Fruit fly (Drosophila melanogaster) whole organism, embryonic: ENCODE measurements around the gene Rassf.

ENCODE experiments used
- Awh ChIP-seq: fragments of 200-800 bp; sonication (Bioruptor generic); IDR thresholded peaks from 2 replicates; pipeline ENCODE4, ENCODE4 v1.3.6; 2022; ENCODE audit warnings: missing biosample characterization, missing genetic modification characterization
- CG10366 ChIP-seq: fragments of 200-800 bp; sonication (Bioruptor generic); IDR thresholded peaks from 2 replicates; pipeline ENCODE4 v1.3.6; 2022; ENCODE audit warnings: missing biosample characterization, missing genetic modification characterization
- CG10431 ChIP-seq: fragments of 200-800 bp; sonication (Bioruptor generic); optimal IDR thresholded peaks from 3 replicates; lab custom pipeline; 2018; ENCODE audit warnings: missing biosample characterization, mild to moderate bottlenecking, missing genetic modification characterization
- CG11093 ChIP-seq: fragments of 200-800 bp; sonication (Bioruptor generic); IDR thresholded peaks from 3 replicates; pipeline ENCODE4 v1.3.6; 2022; ENCODE audit warnings: missing biosample characterization, missing genetic modification characterization
- CG11696 ChIP-seq: fragments of 200-800 bp; sonication (Bioruptor generic); IDR thresholded peaks from 2 replicates; pipeline ENCODE4 v1.3.6; 2022; ENCODE audit warnings: missing biosample characterization, missing genetic modification characterization
- CG13775 ChIP-seq: fragments of 200-800 bp; sonication (Bioruptor generic); optimal IDR thresholded peaks from 3 replicates; lab custom pipeline; 2017; ENCODE audit warnings: missing biosample characterization, mild to moderate bottlenecking, missing genetic modification characterization
- CG14667 ChIP-seq: fragments of 200-800 bp; sonication (Bioruptor generic); IDR thresholded peaks from 2 replicates; pipeline ENCODE4 v1.3.6; 2022; ENCODE audit warnings: missing biosample characterization, missing genetic modification characterization
- CG15696 ChIP-seq: fragments of 200-800 bp; sonication (Bioruptor generic); optimal IDR thresholded peaks from 2 replicates; lab custom pipeline; 2019; ENCODE audit warnings: missing biosample characterization, mild to moderate bottlenecking, missing genetic modification characterization, moderate library complexity
- CG1792 ChIP-seq: fragments of 200-800 bp; sonication (Bioruptor generic); optimal IDR thresholded peaks from 2 replicates; lab custom pipeline; 2016; ENCODE audit warnings: missing biosample characterization, missing genetic modification characterization
- CG18764 ChIP-seq: fragments of 200-800 bp; sonication (Bioruptor generic); optimal IDR thresholded peaks from 3 replicates; lab custom pipeline; 2016; ENCODE audit warnings: missing biosample characterization, missing genetic modification characterization
- CG4360 ChIP-seq: fragments of 200-800 bp; sonication (Bioruptor generic); IDR thresholded peaks from 2 replicates; pipeline ENCODE4 v1.3.6; 2022; ENCODE audit warnings: missing biosample characterization, missing genetic modification characterization
- CG4707 ChIP-seq: fragments of 200-800 bp; sonication (Bioruptor generic); optimal IDR thresholded peaks from 2 replicates; lab custom pipeline; 2018; ENCODE audit warnings: missing biosample characterization, mild to moderate bottlenecking, missing genetic modification characterization, moderate library complexity
- CG6791 ChIP-seq: fragments of 200-800 bp; sonication (Bioruptor generic); IDR thresholded peaks from 3 replicates; pipeline ENCODE4 v1.3.6; 2022; ENCODE audit warnings: missing biosample characterization, missing genetic modification characterization; ENCODE audit not compliant: partially characterized antibody
- CG7556 ChIP-seq: fragments of 200-800 bp; sonication (Bioruptor generic); optimal IDR thresholded peaks from 2 replicates; lab custom pipeline; 2017; ENCODE audit warnings: missing biosample characterization, mild to moderate bottlenecking, missing genetic modification characterization
- CG7839 ChIP-seq: fragments of 200-800 bp; sonication (Bioruptor generic); optimal IDR thresholded peaks from 3 replicates; lab custom pipeline; 2018; ENCODE audit warnings: missing biosample characterization, mild to moderate bottlenecking, missing genetic modification characterization, moderate library complexity
- CG9609 ChIP-seq: fragments of 200-800 bp; sonication (Bioruptor generic); optimal IDR thresholded peaks from 3 replicates; lab custom pipeline; 2016; ENCODE audit warnings: missing biosample characterization, missing genetic modification characterization
- D ChIP-seq, 2 experiments: fragments of 200-800 bp in 1 of 2; fragments of >200 bp in 1 of 2; sonication (Bioruptor generic) in 1 of 2; optimal IDR thresholded peaks; 2 replicates in 1 of 2; 3 replicates in 1 of 2; lab custom pipeline; 2017; ENCODE audit warnings: mild to moderate bottlenecking in 1 of 2, missing biosample characterization in 1 of 2, missing genetic modification characterization in 1 of 2, missing genetic modification reagents in 1 of 2
- E2f2 ChIP-seq: fragments of 200-800 bp; sonication (Bioruptor generic); IDR thresholded peaks from 2 replicates; pipeline ENCODE4 v1.3.6; 2022; ENCODE audit warnings: missing biosample characterization, missing genetic modification characterization
- Elba2 ChIP-seq: fragments of 200-800 bp; sonication (Bioruptor generic); optimal IDR thresholded peaks from 3 replicates; lab custom pipeline; 2016; ENCODE audit warnings: missing biosample characterization, missing genetic modification characterization
- Hr3 ChIP-seq: fragments of 200-800 bp; sonication (Bioruptor generic); optimal IDR thresholded peaks from 3 replicates; lab custom pipeline; 2016; ENCODE audit warnings: missing biosample characterization, missing genetic modification characterization
- Hr39 ChIP-seq: fragments of >200 bp; optimal IDR thresholded peaks from 2 replicates; lab custom pipeline; 2017
- Hr78 ChIP-seq, 2 experiments: fragments of 200-800 bp in 1 of 2; fragments of >200 bp in 1 of 2; sonication (Bioruptor generic) in 1 of 2; optimal IDR thresholded peaks; 2 replicates each; lab custom pipeline; 2017 to 2019; ENCODE audit warnings: missing biosample characterization in 2 of 2, missing genetic modification characterization in 2 of 2, mild to moderate bottlenecking in 1 of 2, moderate library complexity in 1 of 2
- Neu2 ChIP-seq: fragments of 200-800 bp; sonication (Bioruptor generic); optimal IDR thresholded peaks from 3 replicates; lab custom pipeline; 2016; ENCODE audit warnings: missing biosample characterization, missing genetic modification characterization, borderline replicate concordance
- Sox102F ChIP-seq: fragments of 200-800 bp; sonication (Bioruptor generic); optimal IDR thresholded peaks from 2 replicates; lab custom pipeline; 2018; ENCODE audit warnings: missing biosample characterization, mild to moderate bottlenecking, missing genetic modification characterization, moderate library complexity
- az2 ChIP-seq: fragments of 200-800 bp; sonication (Bioruptor generic); optimal IDR thresholded peaks from 3 replicates; lab custom pipeline; 2016; ENCODE audit warnings: missing biosample characterization, missing genetic modification characterization
- br ChIP-seq: fragments of >200 bp; optimal IDR thresholded peaks from 2 replicates; lab custom pipeline; 2017
- btn ChIP-seq: fragments of 200-800 bp; sonication (Bioruptor generic); optimal IDR thresholded peaks from 2 replicates; lab custom pipeline; 2016; ENCODE audit warnings: missing biosample characterization, missing genetic modification characterization
- cwo ChIP-seq: fragments of 200-800 bp; sonication (Bioruptor generic); optimal IDR thresholded peaks from 3 replicates; lab custom pipeline; 2017; ENCODE audit warnings: missing biosample characterization, missing genetic modification characterization, mild to moderate bottlenecking, moderate library complexity, missing genetic modification reagents
- disco-r ChIP-seq: fragments of 200-800 bp; sonication (Bioruptor generic); optimal IDR thresholded peaks from 2 replicates; lab custom pipeline; 2016; ENCODE audit warnings: missing biosample characterization, missing genetic modification characterization
- dmrt99B ChIP-seq: fragments of 200-800 bp; sonication (Bioruptor generic); optimal IDR thresholded peaks from 2 replicates; lab custom pipeline; 2018; ENCODE audit warnings: missing biosample characterization, mild to moderate bottlenecking, missing genetic modification characterization, moderate library complexity
- fd64A ChIP-seq: fragments of 200-800 bp; sonication (Bioruptor generic); optimal IDR thresholded peaks from 3 replicates; lab custom pipeline; 2018; ENCODE audit warnings: missing biosample characterization, mild to moderate bottlenecking, missing genetic modification characterization
- fru ChIP-seq: fragments of >200 bp; optimal IDR thresholded peaks from 2 replicates; lab custom pipeline; 2017
- gcm ChIP-seq: fragments of 200-800 bp; sonication (Bioruptor generic); optimal IDR thresholded peaks from 2 replicates; lab custom pipeline; 2019; ENCODE audit warnings: missing biosample characterization, mild to moderate bottlenecking, missing genetic modification characterization, moderate library complexity
- gem ChIP-seq: fragments of 200-800 bp; sonication (Bioruptor generic); optimal IDR thresholded peaks from 2 replicates; lab custom pipeline; 2019; ENCODE audit warnings: missing biosample characterization, mild to moderate bottlenecking, missing genetic modification characterization, moderate library complexity
- ham ChIP-seq: fragments of 200-800 bp; sonication (Bioruptor generic); IDR thresholded peaks from 2 replicates; pipeline ENCODE4 v1.3.6; 2022; ENCODE audit warnings: missing biosample characterization, missing genetic modification characterization
- hbn ChIP-seq: fragments of 200-800 bp; sonication (Bioruptor generic); IDR thresholded peaks from 2 replicates; pipeline ENCODE4 v1.3.6; 2022; ENCODE audit warnings: missing biosample characterization, missing genetic modification characterization; ENCODE audit not compliant: partially characterized antibody
- klu ChIP-seq: fragments of 200-800 bp; sonication (Bioruptor generic); IDR thresholded peaks from 2 replicates; pipeline ENCODE4 v1.3.6; 2022; ENCODE audit warnings: missing biosample characterization, missing genetic modification characterization
- lab ChIP-seq: fragments of 200-800 bp; sonication (Bioruptor generic); optimal IDR thresholded peaks from 3 replicates; lab custom pipeline; 2017; ENCODE audit warnings: missing biosample characterization, missing genetic modification characterization, mild to moderate bottlenecking, moderate library complexity, missing genetic modification reagents
- nau ChIP-seq: fragments of 200-800 bp; sonication (Bioruptor generic); optimal IDR thresholded peaks from 3 replicates; lab custom pipeline; 2017; ENCODE audit warnings: missing biosample characterization, mild to moderate bottlenecking, missing genetic modification characterization, missing genetic modification reagents
- nerfin-1 ChIP-seq: fragments of 200-800 bp; sonication (Bioruptor generic); optimal IDR thresholded peaks from 3 replicates; lab custom pipeline; 2019; ENCODE audit warnings: missing biosample characterization, mild to moderate bottlenecking, missing genetic modification characterization, moderate library complexity
- nmo ChIP-seq: fragments of 200-800 bp; sonication (Bioruptor generic); optimal IDR thresholded peaks from 2 replicates; lab custom pipeline; 2018; ENCODE audit warnings: missing biosample characterization, mild to moderate bottlenecking, missing genetic modification characterization, moderate library complexity
- odd ChIP-seq: fragments of 200-800 bp; sonication (Bioruptor generic); optimal IDR thresholded peaks from 2 replicates; lab custom pipeline; 2017; ENCODE audit warnings: missing biosample characterization, mild to moderate bottlenecking, missing genetic modification characterization
- pb ChIP-seq: fragments of 200-800 bp; sonication (Bioruptor generic); optimal IDR thresholded peaks from 3 replicates; lab custom pipeline; 2016; ENCODE audit warnings: missing biosample characterization, missing genetic modification characterization
- pho ChIP-seq: fragments of 200-800 bp; sonication (Bioruptor generic); optimal IDR thresholded peaks from 2 replicates; lab custom pipeline; 2016; ENCODE audit warnings: missing biosample characterization, missing genetic modification characterization
- phol ChIP-seq: fragments of 200-800 bp; sonication (Bioruptor generic); optimal IDR thresholded peaks from 3 replicates; lab custom pipeline; 2018; ENCODE audit warnings: missing biosample characterization, mild to moderate bottlenecking, missing genetic modification characterization, moderate library complexity
- pnt ChIP-seq: fragments of 200-800 bp; sonication (Bioruptor generic); optimal IDR thresholded peaks from 3 replicates; lab custom pipeline; 2016; ENCODE audit warnings: missing biosample characterization, missing genetic modification characterization
- pros ChIP-seq: fragments of 200-800 bp; sonication (Bioruptor generic); optimal IDR thresholded peaks from 3 replicates; lab custom pipeline; 2019; ENCODE audit warnings: missing biosample characterization, mild to moderate bottlenecking, missing genetic modification characterization, moderate library complexity
- ranshi ChIP-seq: fragments of 200-800 bp; sonication (Bioruptor generic); IDR thresholded peaks from 2 replicates; pipeline ENCODE4 v1.3.6; 2022; ENCODE audit warnings: missing biosample characterization, missing genetic modification characterization
- slbo ChIP-seq: fragments of 200-800 bp; sonication (Bioruptor generic); IDR thresholded peaks from 2 replicates; pipeline ENCODE4 v1.3.6; 2022; ENCODE audit warnings: missing biosample characterization, missing genetic modification characterization
- so ChIP-seq: fragments of 200-800 bp; sonication (Bioruptor generic); IDR thresholded peaks from 3 replicates; pipeline ENCODE4 v1.3.6; 2022; ENCODE audit warnings: missing biosample characterization, missing genetic modification characterization
- tin ChIP-seq: fragments of 200-800 bp; sonication (Bioruptor generic); optimal IDR thresholded peaks from 3 replicates; lab custom pipeline; 2016; ENCODE audit warnings: missing biosample characterization, missing genetic modification characterization
- wek ChIP-seq: fragments of 200-800 bp; sonication (Bioruptor generic); optimal IDR thresholded peaks from 3 replicates; lab custom pipeline; 2018; ENCODE audit warnings: missing biosample characterization, mild to moderate bottlenecking, missing genetic modification characterization, moderate library complexity

The Rassf gene

DNA sequence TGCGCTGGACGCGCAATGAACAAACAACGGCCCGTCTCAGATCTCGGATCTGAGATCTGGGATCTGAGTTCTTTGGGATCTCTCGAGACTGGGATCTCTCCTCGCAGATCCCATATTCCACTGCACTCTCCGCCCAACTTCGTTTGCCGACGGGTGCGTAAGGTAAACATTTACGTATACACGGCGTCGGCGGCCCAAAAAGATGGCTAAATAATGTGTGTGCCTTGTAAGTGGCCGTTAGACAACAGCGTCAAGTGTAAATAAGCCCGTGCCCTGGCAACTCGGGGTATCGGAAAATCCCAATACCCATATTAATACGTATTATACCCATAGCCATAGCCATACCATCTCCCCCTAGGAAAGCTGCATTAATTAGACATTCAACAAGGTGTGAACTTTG lies 17.0 kb upstream of the Rassf start (continued):
- TF ChIP-seq pnt (GFP tag; lab: Kevin White, UChicago): no peak
- TF ChIP-seq Hr39 (lab: Kevin White, UChicago): no peak
- peak; percentile 42 for TF ChIP-seq fd64A (GFP tag; lab: Kevin White, UChicago)
- TF ChIP-seq Sox102F: no peak
- no peak for TF ChIP-seq pb
- TF ChIP-seq klu (GFP tag; lab: Robert Waterston, UW): no peak
- no peak for TF ChIP-seq Hr3
- no peak for TF ChIP-seq CG4360 (GFP tag; lab: Robert Waterston, UW)
- no peak for TF ChIP-seq Elba2
- TF ChIP-seq CG10366 (GFP tag; lab: Robert Waterston, UW): no peak
- TF ChIP-seq slbo (GFP tag; lab: Robert Waterston, UW): no peak
- no peak for TF ChIP-seq CG11093 (GFP tag; lab: Robert Waterston, UW)
- TF ChIP-seq Awh (GFP tag; lab: Robert Waterston, UW): peak; percentile 39; the same call in 1 of the 2 replicates
- TF ChIP-seq btn (GFP tag; lab: Kevin White, UChicago): peak; percentile 12
- TF ChIP-seq fru (lab: Kevin White, UChicago): no peak
- no peak for TF ChIP-seq CG14667 (GFP tag; lab: Robert Waterston, UW)
- TF ChIP-seq CG11696: no peak
- no peak for TF ChIP-seq nau
- TF ChIP-seq gem: no peak
- TF ChIP-seq CG4707 (GFP tag; lab: Kevin White, UChicago): no peak
- TF ChIP-seq CG18764 (GFP tag; lab: Kevin White, UChicago): no peak
- no peak for TF ChIP-seq hbn (GFP tag; lab: Robert Waterston, UW)
- no peak for TF ChIP-seq nmo (GFP tag; lab: Kevin White, UChicago)
- no peak for TF ChIP-seq pho (GFP tag; lab: Kevin White, UChicago)
- TF ChIP-seq disco-r (GFP tag; lab: Kevin White, UChicago): no peak
- no peak for TF ChIP-seq br
- no peak for TF ChIP-seq CG10431 (GFP tag; lab: Kevin White, UChicago)
- no peak for TF ChIP-seq nerfin-1 (tag; lab: Kevin White, UChicago)
- TF ChIP-seq dmrt99B (tag; lab: Kevin White, UChicago): peak; percentile 3
- no peak for TF ChIP-seq CG9609
- TF ChIP-seq wek (GFP tag; lab: Kevin White, UChicago): no peak
- no peak for TF ChIP-seq tin (GFP tag; lab: Kevin White, UChicago)
- no peak for TF ChIP-seq gcm (GFP tag; lab: Kevin White, UChicago)
- no peak for TF ChIP-seq D (optimal IDR thresholded peaks at IDR 0.05; lab: Kevin White, UChicago)
- no peak for TF ChIP-seq D (GFP tag; optimal IDR thresholded peaks at IDR 0.05; lab: Kevin White, UChicago)
- TF ChIP-seq cwo (GFP tag; lab: Kevin White, UChicago): no peak
- TF ChIP-seq ranshi (GFP tag; lab: Robert Waterston, UW): no peak
- no peak for TF ChIP-seq E2f2
- no peak for TF ChIP-seq Hr78 (GFP tag; optimal IDR thresholded peaks at IDR 0.05; lab: Kevin White, UChicago)
- no peak for TF ChIP-seq lab (GFP tag; lab: Kevin White, UChicago)
- TF ChIP-seq az2 (GFP tag; lab: Kevin White, UChicago): no peak
- no peak for TF ChIP-seq CG6791 (GFP tag; lab: Robert Waterston, UW)
- TF ChIP-seq pros (GFP tag; lab: Kevin White, UChicago): peak; percentile 1
- TF ChIP-seq CG1792 (GFP tag; lab: Kevin White, UChicago): no peak
- no peak for TF ChIP-seq so (GFP tag; lab: Robert Waterston, UW)
- TF ChIP-seq CG7556 (GFP tag; lab: Kevin White, UChicago): no peak
- TF ChIP-seq phol (tag; lab: Kevin White, UChicago): no peak
- no peak for TF ChIP-seq ham (GFP tag; lab: Robert Waterston, UW)
- no peak for TF ChIP-seq Neu2 (GFP tag; lab: Kevin White, UChicago)
- TF ChIP-seq CG13775 (GFP tag; lab: Kevin White, UChicago): no peak
- TF ChIP-seq odd (GFP tag; lab: Kevin White, UChicago): peak; percentile 2
- no peak for TF ChIP-seq CG7839 (tag; lab: Kevin White, UChicago)
- TF ChIP-seq CG15696: peak; percentile 60
